Fruit fly (Drosophila melanogaster): ENCODE measurements around the gene CG14275.

Gene CG14275

DNA sequence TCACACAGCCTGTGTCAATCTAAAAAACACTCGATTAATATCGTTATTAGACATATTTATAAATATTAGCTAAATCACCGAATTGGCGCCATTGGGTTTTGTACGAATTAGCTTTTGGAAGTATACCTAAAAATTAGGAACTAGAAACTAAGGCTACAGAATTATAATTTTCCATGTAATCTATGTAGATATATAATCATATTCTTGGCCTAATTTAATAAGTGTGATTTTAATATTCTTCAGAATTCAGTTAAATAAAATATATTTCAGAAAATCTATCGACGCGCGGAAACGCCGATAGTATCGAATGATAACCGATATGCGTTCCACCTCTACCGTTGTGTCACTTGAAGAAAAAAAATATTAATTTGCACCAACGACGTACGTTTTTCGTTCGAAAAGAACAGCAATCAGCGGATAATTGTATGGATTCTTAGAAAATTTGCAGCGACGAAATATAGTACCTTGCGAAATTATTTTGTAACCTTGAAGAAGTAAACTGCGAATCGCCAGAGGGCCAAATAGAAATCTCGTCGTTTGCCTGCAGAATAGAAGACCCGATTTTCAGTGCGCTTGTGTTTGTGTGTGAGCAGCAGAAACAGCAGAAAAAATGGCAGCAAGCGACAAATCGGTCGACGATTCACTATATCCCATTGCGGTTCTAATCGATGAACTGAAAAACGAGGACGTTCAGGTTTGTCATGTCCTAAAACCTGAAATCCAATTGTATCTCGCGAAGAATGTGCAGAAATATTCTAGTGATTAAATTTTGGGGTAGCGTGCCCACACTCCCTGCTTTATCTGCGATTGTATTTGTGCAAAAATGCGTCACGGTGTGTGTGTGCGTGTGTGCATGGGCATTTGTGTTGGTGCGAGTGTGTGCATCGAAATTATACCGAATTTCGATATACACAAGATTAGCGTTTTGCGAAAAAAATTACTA is 38.7 kb downstream of the CG14275 start, which contains the start of gene Pp2A-29B:
Gene Pp2A-29B, plus strand, starts transcription at position 338 of the 943 bp plus-strand sequence.
- TF ChIP-seq Pif1A (GFP tag; optimal IDR thresholded peaks at IDR 0.05) (peak; percentile 4), CG13204 (GFP tag; optimal IDR thresholded peaks at IDR 0.05) (no peak), fd96Ca (GFP tag; IDR thresholded peaks at IDR 0.05) (0 out of 3 replicates have a peak, but pooled peaks have one; percentile 15), CG4496 (GFP tag; IDR thresholded peaks at IDR 0.05) (no peak), EcR (GFP tag; optimal IDR thresholded peaks at IDR 0.05) (no peak), CG32121 (GFP tag; IDR thresholded peaks at IDR 0.05) (no peak), CG8159 (tag; optimal IDR thresholded peaks at IDR 0.05) (peak; percentile 32), CG15710 (tag; optimal IDR thresholded peaks at IDR 0.05) (peak; percentile 13)

DNA sequence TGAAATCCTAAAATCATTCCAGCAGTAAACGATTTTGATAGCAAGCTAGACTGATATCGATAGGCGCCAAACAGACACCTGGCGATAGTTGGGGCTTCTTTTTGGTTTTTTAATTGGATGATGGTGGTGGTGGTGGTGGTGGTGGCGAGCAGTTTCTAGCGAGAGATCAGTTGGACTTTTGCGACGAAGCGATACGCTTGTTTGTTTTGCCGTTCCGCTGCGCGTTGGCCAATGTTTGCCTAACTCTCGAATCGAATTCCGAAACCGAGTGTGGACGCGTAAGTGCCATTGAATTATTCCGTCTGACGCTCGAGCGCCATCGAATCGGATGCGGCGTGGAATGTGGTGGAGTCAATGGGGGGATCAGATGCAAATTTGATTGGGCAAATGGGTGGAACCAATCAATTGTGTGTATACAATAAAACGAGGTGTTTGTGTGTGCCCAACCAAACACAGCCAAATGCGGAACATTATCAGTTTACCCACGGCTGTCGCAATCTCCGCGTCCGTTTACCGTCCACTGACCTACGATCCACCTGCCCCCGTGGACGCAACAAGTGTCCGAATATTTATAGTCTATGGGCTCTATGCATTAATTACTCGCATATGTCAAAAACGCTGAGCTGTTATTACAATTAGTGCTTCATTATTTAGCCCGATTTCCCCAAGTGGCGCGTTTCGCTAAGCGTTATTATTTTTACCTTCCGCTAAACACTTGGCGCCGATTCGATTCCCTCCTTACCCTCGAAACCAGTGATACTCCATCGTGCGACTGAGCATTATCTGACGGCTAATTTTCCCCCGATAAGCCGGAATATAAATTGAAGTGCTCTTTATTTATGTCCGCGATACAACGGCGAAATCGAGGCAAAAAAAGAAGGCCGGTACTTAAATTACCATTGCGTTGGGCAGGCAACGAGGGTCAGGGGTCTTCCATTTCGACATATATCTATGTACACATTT is 43.4 kb downstream of the CG14275 start, which contains the start of gene CG17292:
Gene CG17292, plus strand, starts transcription at position 91 of the 963 bp plus-strand sequence.
- TF ChIP-seq Pif1B (GFP tag; optimal IDR thresholded peaks at IDR 0.05): no peak
- peak; percentile 74; the same call in 1 of the 2 replicates for TF ChIP-seq Ets98B (GFP tag; IDR thresholded peaks at IDR 0.05)
- peak; percentile 46; the same call in 1 of the 2 replicates for TF ChIP-seq CG32121 (GFP tag; IDR thresholded peaks at IDR 0.05)
- no peak for TF ChIP-seq Pif1A (GFP tag; optimal IDR thresholded peaks at IDR 0.05)
- TF ChIP-seq CG9948 (tag; optimal IDR thresholded peaks at IDR 0.05): no peak
- no peak for TF ChIP-seq CG8159 (tag; optimal IDR thresholded peaks at IDR 0.05)
- TF ChIP-seq D1 (tag; optimal IDR thresholded peaks at IDR 0.05): no peak
- no peak for TF ChIP-seq CG14655 (GFP tag; optimal IDR thresholded peaks at IDR 0.05)
- peak; percentile 44; the same call in 1 of the 2 replicates for TF ChIP-seq CG12605 (GFP tag; IDR thresholded peaks at IDR 0.05)
- TF ChIP-seq CG17806 (tag; optimal IDR thresholded peaks at IDR 0.05): no peak
- no peak for TF ChIP-seq Snoo (tag; optimal IDR thresholded peaks at IDR 0.05)
- TF ChIP-seq CG34367 (tag; optimal IDR thresholded peaks at IDR 0.05): no peak
- TF ChIP-seq CG10348 (GFP tag; IDR thresholded peaks at IDR 0.05): 0 out of 2 replicates have a peak, but pooled peaks have one; percentile 6
- TF ChIP-seq CG8301 (tag; optimal IDR thresholded peaks at IDR 0.05): no peak
- peak; percentile 44 for TF ChIP-seq EcR (GFP tag; optimal IDR thresholded peaks at IDR 0.05)
- TF ChIP-seq CG15710 (tag; optimal IDR thresholded peaks at IDR 0.05): peak; percentile 16
- TF ChIP-seq rn (GFP tag; IDR thresholded peaks at IDR 0.05): no peak
- TF ChIP-seq CG13204 (GFP tag; optimal IDR thresholded peaks at IDR 0.05): no peak
- TF ChIP-seq gl (tag; optimal IDR thresholded peaks at IDR 0.05): no peak
- TF ChIP-seq CG4496 (GFP tag; IDR thresholded peaks at IDR 0.05): peak; percentile 50; the same call in 1 of the 3 replicates
- TF ChIP-seq fd96Ca (GFP tag; IDR thresholded peaks at IDR 0.05): peak; percentile 67; the same call in 2 of the 3 replicates

DNA sequence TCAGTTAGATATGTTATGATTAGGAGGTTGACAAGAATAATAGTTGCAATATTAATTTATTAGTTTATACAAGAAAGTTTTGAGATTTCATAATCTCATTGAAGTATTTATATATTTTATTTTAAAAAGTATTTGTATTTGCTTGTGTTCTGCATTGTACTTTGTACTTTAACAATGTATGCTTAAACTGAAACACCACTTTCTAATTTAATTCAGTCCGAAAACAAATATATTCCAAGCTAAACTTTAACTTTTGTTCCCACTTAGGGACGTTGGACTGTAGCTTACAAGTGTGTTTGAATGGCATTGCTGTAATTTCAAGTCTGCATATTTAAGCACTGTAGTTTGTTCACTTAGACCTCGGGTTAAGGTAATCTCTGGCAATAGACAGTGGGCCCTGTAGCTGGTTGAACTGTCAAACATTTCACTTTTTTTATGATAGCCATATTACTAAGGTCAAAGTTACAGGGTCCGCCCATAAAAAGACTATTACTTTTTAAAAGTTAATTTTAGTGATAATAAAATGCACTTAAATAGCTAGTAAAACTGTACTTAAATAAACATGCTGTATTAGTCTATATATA is 44.2 kb downstream of the CG14275 start:
- TF ChIP-seq CG14655 (GFP tag; optimal IDR thresholded peaks at IDR 0.05): no peak
- TF ChIP-seq CG32121 (GFP tag; IDR thresholded peaks at IDR 0.05): peak; percentile 13; the same call in 1 of the 2 replicates
- TF ChIP-seq gl (tag; optimal IDR thresholded peaks at IDR 0.05): no peak
- peak; percentile 4 for TF ChIP-seq CG9948 (tag; optimal IDR thresholded peaks at IDR 0.05)

DNA sequence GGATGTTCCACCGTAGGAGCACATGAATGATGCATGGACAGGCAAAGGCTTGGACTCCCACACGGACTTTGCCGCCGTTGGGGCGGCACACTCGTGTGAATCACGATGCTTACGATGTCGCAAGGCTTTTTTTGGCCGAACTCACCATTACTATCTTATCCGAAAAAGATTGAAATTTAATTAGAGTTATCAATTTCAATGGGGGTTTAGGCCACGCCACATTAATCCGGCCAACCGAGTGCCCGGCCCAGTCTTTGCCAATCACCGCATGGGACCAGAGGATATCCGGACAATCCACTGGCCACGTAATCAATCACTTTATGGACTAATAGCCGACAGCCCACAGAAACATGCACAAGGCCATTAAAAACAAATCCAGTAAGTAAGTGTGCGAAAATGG is 45.0 kb downstream of the CG14275 start:
- TF ChIP-seq CG4496 (GFP tag; IDR thresholded peaks at IDR 0.05): no peak
- no peak for TF ChIP-seq EcR (GFP tag; optimal IDR thresholded peaks at IDR 0.05)
- TF ChIP-seq CG14655 (GFP tag; optimal IDR thresholded peaks at IDR 0.05): no peak
- no peak for TF ChIP-seq CG34367 (tag; optimal IDR thresholded peaks at IDR 0.05)
- no peak for TF ChIP-seq CG8301 (tag; optimal IDR thresholded peaks at IDR 0.05)
- TF ChIP-seq gl (tag; optimal IDR thresholded peaks at IDR 0.05): no peak

DNA sequence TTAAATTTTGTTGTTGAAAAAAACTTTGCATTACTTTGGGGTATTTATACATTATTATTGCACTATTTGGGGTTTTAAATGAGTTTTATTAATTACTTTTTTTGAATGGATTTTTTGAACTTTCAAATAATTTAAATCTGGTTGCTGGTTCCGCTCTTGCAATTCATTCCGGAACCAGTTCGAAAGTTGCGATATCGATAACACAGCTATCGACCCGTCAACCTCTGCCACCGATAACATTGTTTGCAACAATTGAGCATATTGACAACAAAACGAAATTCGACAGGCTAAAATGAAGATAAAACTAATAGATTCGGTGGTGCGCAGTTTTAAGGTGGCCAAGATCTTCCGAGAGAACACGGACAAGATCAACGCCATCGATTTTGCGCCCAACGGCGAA is 47.0 kb downstream of the CG14275 start, which contains the start of gene Wdr82:
Gene Wdr82, plus strand, starts transcription at position 227 of the 400 bp plus-strand sequence.
- TF ChIP-seq CG32121 (GFP tag; IDR thresholded peaks at IDR 0.05) (no peak), CG12605 (GFP tag; IDR thresholded peaks at IDR 0.05) (no peak)

DNA sequence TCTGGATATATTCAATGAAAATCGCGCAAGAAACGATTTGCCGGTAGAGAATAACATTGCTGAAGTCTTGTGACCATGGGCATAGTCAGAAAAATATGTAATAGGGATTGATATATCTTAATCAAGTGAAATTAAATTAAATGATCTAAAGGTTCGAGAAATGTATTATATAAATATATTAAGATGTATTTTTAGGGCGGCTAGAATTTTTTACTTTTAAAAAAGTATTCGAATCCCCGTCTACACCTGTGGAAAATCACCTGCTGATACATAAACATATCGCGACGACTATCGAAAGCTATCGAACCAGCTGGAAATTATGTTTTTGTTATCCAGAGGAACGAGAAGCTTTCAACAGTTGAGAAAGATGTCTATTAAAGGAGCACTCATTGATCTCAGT is 49.5 kb downstream of the CG14275 start, which contains the start of the genes CG13390 and CG17294:
Gene CG13390, minus strand, starts transcription at position 81 of the 400 bp plus-strand sequence.
Gene CG17294, plus strand, starts transcription at position 319 of the 400 bp plus-strand sequence.
- TF ChIP-seq CG8301 (tag; optimal IDR thresholded peaks at IDR 0.05) (peak; percentile 99), fd96Ca (GFP tag; IDR thresholded peaks at IDR 0.05) (peak; percentile 96), CG34367 (tag; optimal IDR thresholded peaks at IDR 0.05) (peak; percentile 99), CG9948 (tag; optimal IDR thresholded peaks at IDR 0.05) (peak; percentile 100), gl (tag; optimal IDR thresholded peaks at IDR 0.05) (peak; percentile 98), Pif1B (GFP tag; optimal IDR thresholded peaks at IDR 0.05) (peak; percentile 99), CG4496 (GFP tag; IDR thresholded peaks at IDR 0.05) (peak; percentile 100), rn (GFP tag; IDR thresholded peaks at IDR 0.05) (peak; percentile 99), CG12605 (GFP tag; IDR thresholded peaks at IDR 0.05) (peak; percentile 99), CG13204 (GFP tag; optimal IDR thresholded peaks at IDR 0.05) (peak; percentile 98), CG8159 (tag; optimal IDR thresholded peaks at IDR 0.05) (peak; percentile 100), Ets98B (GFP tag; IDR thresholded peaks at IDR 0.05) (peak; percentile 100), EcR (GFP tag; optimal IDR thresholded peaks at IDR 0.05) (peak; percentile 72), Snoo (tag; optimal IDR thresholded peaks at IDR 0.05) (peak; percentile 100), CG15710 (tag; optimal IDR thresholded peaks at IDR 0.05) (peak; percentile 100), Pif1A (GFP tag; optimal IDR thresholded peaks at IDR 0.05) (peak; percentile 99), CG32121 (GFP tag; IDR thresholded peaks at IDR 0.05) (peak; percentile 100), CG10348 (GFP tag; IDR thresholded peaks at IDR 0.05) (peak; percentile 97), CG14655 (GFP tag; optimal IDR thresholded peaks at IDR 0.05) (peak; percentile 100), CG17806 (tag; optimal IDR thresholded peaks at IDR 0.05) (peak; percentile 100), D1 (tag; optimal IDR thresholded peaks at IDR 0.05) (peak; percentile 99)

All from whole organism, pupa.